Worm (Caenorhabditis elegans): ENCODE measurements around the gene unc-8.

DNA sequence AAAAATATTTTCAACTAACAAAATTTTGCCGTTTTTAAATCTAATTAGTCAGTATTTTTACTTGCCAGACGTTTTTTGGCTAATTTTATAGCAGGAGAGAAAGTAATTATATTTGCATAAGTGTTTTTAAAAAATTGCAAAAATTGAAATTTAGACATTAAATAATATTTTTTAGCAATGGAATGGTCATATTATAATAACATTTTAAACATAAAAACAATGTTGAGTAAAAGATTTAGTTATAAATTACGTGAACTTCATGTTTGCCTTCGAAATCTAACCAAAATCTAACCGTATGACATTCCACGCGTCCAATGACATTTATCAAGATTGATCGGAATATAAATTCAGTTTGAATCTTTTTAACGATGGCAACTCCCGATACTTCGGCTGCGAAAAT is 42.6 kb upstream of the unc-8 start, which contains the start of gene C34D4.2:
- TF ChIP-seq ama-1 (optimal IDR thresholded peaks at IDR 0.05) (no peak), ama-1 (GFP tag; optimal IDR thresholded peaks at IDR 0.05) (no peak), unc-130 (GFP tag; optimal IDR thresholded peaks at IDR 0.05) (no peak), ztf-22 (GFP tag; optimal IDR thresholded peaks at IDR 0.05) (no peak), pha-4 (tag; optimal IDR thresholded peaks at IDR 0.05) (no peak), ets-4 (GFP tag; optimal IDR thresholded peaks at IDR 0.05) (no peak), ekl-4 (GFP tag; IDR thresholded peaks at IDR 0.05) (no peak), nfya-1 (tag; optimal IDR thresholded peaks at IDR 0.05; ENCODE audit: borderline replicate concordance, insufficient read depth) (no peak), ztf-28 (GFP tag; IDR thresholded peaks at IDR 0.05) (no peak), let-526 (GFP tag; IDR thresholded peaks at IDR 0.05) (no peak), sea-2 (GFP tag; IDR thresholded peaks at IDR 0.05) (no peak), nhr-90 (tag; optimal IDR thresholded peaks at IDR 0.05) (no peak), mel-28 (tag; optimal IDR thresholded peaks at IDR 0.05; ENCODE audit: borderline replicate concordance) (no peak), unc-62 (GFP tag; optimal IDR thresholded peaks at IDR 0.05) (no peak)
